Fruit fly (Drosophila melanogaster): Measurements from ENCODE around the gene RpS5a.

RpS5a gene

DNA sequence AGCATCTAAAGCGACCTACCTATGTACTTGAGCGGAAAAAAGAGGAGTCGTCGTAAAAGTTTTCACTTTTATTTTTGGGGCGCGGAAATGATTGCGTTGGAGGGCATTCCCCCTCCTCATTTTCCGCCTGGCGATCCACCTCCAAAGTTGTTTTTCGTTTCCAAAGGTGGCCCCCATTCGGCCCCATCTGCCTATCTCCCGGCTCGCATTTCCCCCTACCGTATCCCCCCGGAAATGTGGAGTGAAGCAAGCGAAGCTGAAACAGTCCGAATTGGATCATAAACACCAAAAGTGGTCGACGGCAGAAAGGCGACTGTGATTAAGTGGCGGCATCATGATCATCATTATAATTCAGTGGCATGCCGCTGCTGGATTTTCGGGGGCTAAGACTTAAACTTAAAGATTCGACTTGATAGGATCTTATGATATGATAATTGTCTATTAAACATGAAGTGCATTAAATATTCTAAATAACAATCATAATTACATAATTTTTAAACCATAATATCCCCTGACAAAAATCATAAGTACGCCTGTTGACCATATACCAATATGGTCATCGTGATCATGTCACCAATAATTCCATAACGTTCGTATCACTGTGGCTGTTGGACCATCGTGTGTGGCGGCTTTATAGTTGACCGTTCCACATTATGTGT is 24.4 kb downstream of the RpS5a start (continued):
- TF ChIP-seq CG4707 (GFP tag; optimal IDR thresholded peaks at IDR 0.05) (peak; percentile 18), CG1233 (GFP tag; optimal IDR thresholded peaks at IDR 0.05) (peak; percentile 44), Dll (GFP tag; IDR thresholded peaks at IDR 0.05; ENCODE audit: partially characterized antibody) (no peak), Xrp1 (GFP tag; IDR thresholded peaks at IDR 0.05) (peak; percentile 79), pum (GFP tag; optimal IDR thresholded peaks at IDR 0.05) (peak; percentile 43), Hsf (GFP tag; optimal IDR thresholded peaks at IDR 0.05) (peak; percentile 70), lab (GFP tag; optimal IDR thresholded peaks at IDR 0.05) (peak; percentile 82), CG5245 (GFP tag; optimal IDR thresholded peaks at IDR 0.05) (peak; percentile 23), CHES-1-like (GFP tag; optimal IDR thresholded peaks at IDR 0.05) (no peak), ttk (GFP tag; IDR thresholded peaks at IDR 0.05) (peak; percentile 57), CG13287 (GFP tag; IDR thresholded peaks at IDR 0.05; ENCODE audit: partially characterized antibody) (no peak), tap (tag; optimal IDR thresholded peaks at IDR 0.05) (peak; percentile 80), BtbVII (GFP tag; optimal IDR thresholded peaks at IDR 0.05) (peak; percentile 64), CG17359 (tag; optimal IDR thresholded peaks at IDR 0.05) (peak; percentile 86), CG3281 (GFP tag; optimal IDR thresholded peaks at IDR 0.05) (peak; percentile 71), CG3995 (GFP tag; optimal IDR thresholded peaks at IDR 0.05) (peak; percentile 16), CG10267 (tag; optimal IDR thresholded peaks at IDR 0.05) (peak; percentile 55), inv (GFP tag; IDR thresholded peaks at IDR 0.05; ENCODE audit: partially characterized antibody) (no peak), lilli (GFP tag; optimal IDR thresholded peaks at IDR 0.05) (peak; percentile 73), C15 (GFP tag; IDR thresholded peaks at IDR 0.05) (peak; percentile 49; the same call in 1 of the 3 replicates), abd-A (tag; optimal IDR thresholded peaks at IDR 0.05) (no peak), CG2678 (tag; optimal IDR thresholded peaks at IDR 0.05) (peak; percentile 88), gce (GFP tag; IDR thresholded peaks at IDR 0.05) (no peak), CG8478 (optimal IDR thresholded peaks at IDR 0.05) (no peak), Myb (GFP tag; optimal IDR thresholded peaks at IDR 0.05) (peak; percentile 5), z (GFP tag; IDR thresholded peaks at IDR 0.05) (no peak), so (GFP tag; IDR thresholded peaks at IDR 0.05) (peak; percentile 83), ac (GFP tag; optimal IDR thresholded peaks at IDR 0.05) (no peak), CG12299 (tag; optimal IDR thresholded peaks at IDR 0.05) (peak; percentile 58), lola (GFP tag; optimal IDR thresholded peaks at IDR 0.05) (peak in 1 of 3 experiments; percentile 49), CG10959 (GFP tag; IDR thresholded peaks at IDR 0.05) (no peak), ATbp (GFP tag; optimal IDR thresholded peaks at IDR 0.05) (peak; percentile 47), Bdp1 (GFP tag; optimal IDR thresholded peaks at IDR 0.05) (no peak), fd102C (GFP tag; optimal IDR thresholded peaks at IDR 0.05) (no peak), Bgb (GFP tag; IDR thresholded peaks at IDR 0.05; ENCODE audit: partially characterized antibody) (no peak), MTF-1 (GFP tag; optimal IDR thresholded peaks at IDR 0.05; ENCODE audit: borderline replicate concordance) (peak; percentile 0), CG7745 (tag; optimal IDR thresholded peaks at IDR 0.05) (no peak), CG6272 (GFP tag; IDR thresholded peaks at IDR 0.05) (peak; percentile 47; the same call in 1 of the 2 replicates), nerfin-2 (GFP tag; IDR thresholded peaks at IDR 0.05; ENCODE audit: partially characterized antibody) (no peak), Lpt (GFP tag; optimal IDR thresholded peaks at IDR 0.05) (no peak), CG18619 (GFP tag; optimal IDR thresholded peaks at IDR 0.05) (peak; percentile 63), CG17186 (GFP tag; optimal IDR thresholded peaks at IDR 0.05) (peak; percentile 16), CG15696 (tag; optimal IDR thresholded peaks at IDR 0.05) (no peak), Jarid2 (GFP tag; optimal IDR thresholded peaks at IDR 0.05) (peak; percentile 28), CG34224 (GFP tag; IDR thresholded peaks at IDR 0.05; ENCODE audit: partially characterized antibody) (no peak), Hey (tag; optimal IDR thresholded peaks at IDR 0.05) (no peak), Hmr (GFP tag; optimal IDR thresholded peaks at IDR 0.05) (peak; percentile 78), jing (GFP tag; optimal IDR thresholded peaks at IDR 0.05) (peak; percentile 48), CG31388 (GFP tag; optimal IDR thresholded peaks at IDR 0.05) (no peak)

Data from whole organism, embryonic.